Worm (Caenorhabditis elegans) whole organism, early embryonic: ENCODE measurements around the gene C04E7.1.
"Not testable (repeated sequence)": the region's sequence is repeated elsewhere in the genome, so short reads cannot be mapped to it uniquely, and the experiment has no call there.

Experiments
- aly-1 ChIP-seq: sonication (generic microtip); optimal IDR thresholded peaks from 2 replicates; lab custom pipeline; 2016; ENCODE audit warnings: missing genetic modification characterization, missing compliant biosample characterization
- ama-1 ChIP-seq: fragments of 150-350 bp; optimal IDR thresholded peaks from 2 replicates; lab custom pipeline; 2014
- ceh-13 ChIP-seq: fragments of 200-800 bp; sonication (Bioruptor generic); optimal IDR thresholded peaks from 2 replicates; lab custom pipeline; 2018; ENCODE audit warnings: mild to moderate bottlenecking, missing genetic modification characterization, missing compliant biosample characterization
- ceh-36 ChIP-seq: sonication (generic microtip); optimal IDR thresholded peaks from 2 replicates; lab custom pipeline; 2016; ENCODE audit warnings: missing genetic modification characterization, inconsistent platforms, missing compliant biosample characterization
- ets-7 ChIP-seq: sonication (generic microtip); optimal IDR thresholded peaks from 2 replicates; lab custom pipeline; 2016; ENCODE audit warnings: missing genotype, missing genetic modification characterization, missing compliant biosample characterization
- flt-1 ChIP-seq: fragments of 200-800 bp; sonication (Bioruptor generic); IDR thresholded peaks from 2 replicates; pipeline ENCODE4 v1.3.6; 2022; ENCODE audit warnings: missing genetic modification characterization, missing compliant biosample characterization
- hmbx-1 ChIP-seq: sonication (generic microtip); optimal IDR thresholded peaks from 2 replicates; lab custom pipeline; 2016; ENCODE audit warnings: mild to moderate bottlenecking, missing genetic modification characterization, missing compliant biosample characterization
- hmg-4 ChIP-seq: fragments of 200-800 bp; sonication (Bioruptor generic); optimal IDR thresholded peaks from 2 replicates; lab custom pipeline; 2018; ENCODE audit warnings: mild to moderate bottlenecking, missing genetic modification characterization, missing compliant biosample characterization
- hnd-1 ChIP-seq: sonication (generic microtip); optimal IDR thresholded peaks from 2 replicates; lab custom pipeline; 2016; ENCODE audit warnings: missing genetic modification characterization, missing compliant biosample characterization
- pes-1 ChIP-seq: fragments of 200-800 bp; sonication (Bioruptor generic); IDR thresholded peaks from 2 replicates; pipeline ENCODE4 v1.3.6; 2022; ENCODE audit warnings: missing genetic modification reagents, missing genetic modification characterization, missing compliant biosample characterization
- scrt-1 ChIP-seq: fragments of 200-800 bp; sonication (Bioruptor generic); IDR thresholded peaks from 2 replicates; pipeline ENCODE4 v1.3.6; 2022; ENCODE audit warnings: missing genetic modification characterization, missing compliant biosample characterization
- sea-1 ChIP-seq: fragments of 200-800 bp; sonication (Bioruptor generic); conservative IDR thresholded peaks from 2 replicates; pipeline ENCODE4 v1.3.6; 2022; ENCODE audit warnings: missing genetic modification characterization, missing compliant biosample characterization
- tbx-11 ChIP-seq: fragments of 200-800 bp; sonication (Bioruptor generic); IDR thresholded peaks from 2 replicates; pipeline ENCODE4 v1.3.6; 2022; ENCODE audit warnings: missing genetic modification characterization, missing compliant biosample characterization
- tra-4 ChIP-seq: sonication (generic microtip); optimal IDR thresholded peaks from 2 replicates; lab custom pipeline; 2017; ENCODE audit warnings: missing genetic modification characterization, missing compliant biosample characterization

- not testable (repeated sequence) for TF ChIP-seq flt-1 (GFP tag; lab: Robert Waterston, UW); hnd-1 (tag; lab: Kevin White, UChicago); ama-1 (lab: Kevin White, UChicago); aly-1; tbx-11 (GFP tag; lab: Robert Waterston, UW); hmg-4 (GFP tag; lab: Kevin White, UChicago); ets-7 (tag; lab: Kevin White, UChicago); ceh-13 (GFP tag; lab: Kevin White, UChicago); pes-1; sea-1 (GFP tag; lab: Robert Waterston, UW); tra-4 (tag; lab: Kevin White, UChicago); scrt-1; ceh-36 (tag; lab: Kevin White, UChicago); hmbx-1
Observed at ce11 chrX:347117-347516, 10.8 kb upstream of the C04E7.1 start, which contains the start of gene C04E7.3.
